Worm (Caenorhabditis elegans): ENCODE data around the gene dhs-17.

DNA sequence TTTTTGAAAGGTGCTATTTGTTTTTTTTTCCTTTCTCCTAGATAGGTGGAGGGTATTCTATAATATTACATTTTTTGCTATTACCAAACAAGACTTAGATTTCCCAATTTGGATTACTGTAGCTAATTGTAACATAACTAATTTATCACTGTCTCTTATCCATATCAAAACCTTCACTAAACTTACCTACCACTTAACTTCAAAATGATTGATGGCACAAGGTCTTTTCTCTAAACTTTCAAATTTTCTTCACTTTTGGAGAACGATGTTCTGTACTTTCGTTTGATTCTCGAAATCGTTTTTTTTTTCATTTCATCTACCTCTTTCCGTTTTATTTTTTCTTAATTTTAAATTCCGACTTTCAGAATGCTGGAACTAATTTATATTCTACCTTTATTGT is 51.2 kb downstream of the dhs-17 start, which contains the start of gene dhs-16:
- TF ChIP-seq hlh-30 (tag; optimal IDR thresholded peaks at IDR 0.05; ENCODE audit: insufficient read depth) (no peak), hlh-6 (tag; optimal IDR thresholded peaks at IDR 0.05) (no peak), fkh-6 (tag; optimal IDR thresholded peaks at IDR 0.05) (no peak), unc-86 (tag; optimal IDR thresholded peaks at IDR 0.05) (no peak), pqm-1 (tag; optimal IDR thresholded peaks at IDR 0.05) (no peak), pha-2 (tag; optimal IDR thresholded peaks at IDR 0.05) (no peak), sox-4 (tag; optimal IDR thresholded peaks at IDR 0.05) (no peak), nhr-11 (tag; optimal IDR thresholded peaks at IDR 0.05) (no peak), pha-4 (tag; optimal IDR thresholded peaks at IDR 0.05) (no peak), madf-2 (tag; optimal IDR thresholded peaks at IDR 0.05) (no peak), odd-2 (tag; optimal IDR thresholded peaks at IDR 0.05) (no peak)
